Fruit fly (Drosophila melanogaster): ENCODE data around the gene CG17129.
A peak's percentile ranks its signal among the peaks of the same experiment; 100 is the strongest.

CG17129 gene

DNA sequence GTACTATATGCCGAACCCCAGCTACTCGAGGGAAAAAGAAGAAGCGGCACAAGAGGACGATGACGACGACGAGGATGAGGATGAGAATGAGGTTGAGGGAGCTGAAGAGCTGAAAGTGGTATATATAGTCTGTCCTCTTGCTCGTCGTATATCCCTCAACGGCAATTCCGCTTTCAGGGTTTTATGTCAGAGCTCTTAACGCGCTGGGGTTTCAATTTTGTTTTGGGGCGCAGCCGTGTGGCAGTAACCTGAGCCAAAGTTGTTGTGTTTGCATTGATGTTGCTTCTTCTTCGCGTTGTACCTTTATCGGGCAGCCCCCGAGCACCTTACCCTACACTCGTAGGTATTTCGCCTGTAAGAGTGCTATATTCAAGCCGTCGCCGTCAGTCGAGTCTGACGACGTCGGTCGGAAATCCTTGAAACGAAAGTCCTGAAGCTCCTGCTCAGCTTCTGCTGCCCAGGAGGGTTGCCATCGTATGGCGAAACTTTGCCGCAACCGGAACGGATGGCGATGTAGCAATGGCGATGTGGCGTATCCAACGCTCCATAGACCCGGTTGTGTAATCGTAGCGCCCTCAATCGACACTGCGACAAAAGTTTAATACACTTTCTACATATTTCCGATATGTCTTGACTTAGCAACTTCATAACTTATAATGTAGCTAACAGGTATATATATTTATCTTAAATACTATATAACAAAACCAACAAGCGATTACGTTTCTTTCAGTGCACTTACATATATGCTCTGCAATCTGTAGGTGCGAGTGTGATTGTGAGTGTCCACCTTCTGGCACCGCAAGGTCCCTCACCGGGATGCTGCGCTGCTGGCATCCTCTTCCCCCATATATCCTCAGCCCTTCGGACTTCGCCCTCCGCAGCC is 24.8 kb upstream of the CG17129 start (continued):
- no peak for TF ChIP-seq CG17802 (tag; optimal IDR thresholded peaks at IDR 0.05)
- peak; percentile 37 for TF ChIP-seq phol (tag; optimal IDR thresholded peaks at IDR 0.05)
- peak; percentile 6 for TF ChIP-seq nmo (GFP tag; optimal IDR thresholded peaks at IDR 0.05)
- TF ChIP-seq Tbp (GFP tag; optimal IDR thresholded peaks at IDR 0.05): no peak
- peak; percentile 30 for TF ChIP-seq Xbp1 (GFP tag; optimal IDR thresholded peaks at IDR 0.05)
- 0 out of 2 replicates have a peak, but pooled peaks have one; percentile 46 for TF ChIP-seq CG32767 (GFP tag; IDR thresholded peaks at IDR 0.05)
- TF ChIP-seq CG3407 (GFP tag; optimal IDR thresholded peaks at IDR 0.05): peak; percentile 30
- TF ChIP-seq CG6654 (GFP tag; optimal IDR thresholded peaks at IDR 0.05): no peak
- peak; percentile 48 for TF ChIP-seq Drgx (GFP tag; IDR thresholded peaks at IDR 0.05)
- TF ChIP-seq E2f2 (GFP tag; IDR thresholded peaks at IDR 0.05): 0 out of 2 replicates have a peak, but pooled peaks have one; percentile 7
- no peak; the same call in 1 of the 2 replicates for TF ChIP-seq CG14667 (GFP tag; IDR thresholded peaks at IDR 0.05)
- no peak for TF ChIP-seq D (optimal IDR thresholded peaks at IDR 0.05)
- no peak for TF ChIP-seq D (GFP tag; optimal IDR thresholded peaks at IDR 0.05)
- TF ChIP-seq NfI (GFP tag; optimal IDR thresholded peaks at IDR 0.05): no peak
- peak; percentile 61; the same call in 1 of the 3 replicates for TF ChIP-seq ase (GFP tag; IDR thresholded peaks at IDR 0.05)
- TF ChIP-seq CG42726 (GFP tag; IDR thresholded peaks at IDR 0.05; ENCODE audit: partially characterized antibody): no peak
- no peak for TF ChIP-seq Camta (GFP tag; optimal IDR thresholded peaks at IDR 0.05)
- TF ChIP-seq sna (GFP tag; IDR thresholded peaks at IDR 0.05; ENCODE audit: partially characterized antibody): no peak
- TF ChIP-seq ap (GFP tag; IDR thresholded peaks at IDR 0.05): no peak
- TF ChIP-seq CG7839 (tag; optimal IDR thresholded peaks at IDR 0.05): peak; percentile 34
- TF ChIP-seq ro (GFP tag; IDR thresholded peaks at IDR 0.05): no peak
- no peak for TF ChIP-seq kni (GFP tag; optimal IDR thresholded peaks at IDR 0.05)
- no peak for TF ChIP-seq CG6254 (GFP tag; optimal IDR thresholded peaks at IDR 0.05)
- TF ChIP-seq Taf1 (GFP tag; IDR thresholded peaks at IDR 0.05): no peak
- TF ChIP-seq fd96Cb (tag; optimal IDR thresholded peaks at IDR 0.05): peak; percentile 28
- TF ChIP-seq gro (GFP tag; optimal IDR thresholded peaks at IDR 0.05): no peak
- no peak for TF ChIP-seq Ravus (GFP tag; IDR thresholded peaks at IDR 0.05)

DNA sequence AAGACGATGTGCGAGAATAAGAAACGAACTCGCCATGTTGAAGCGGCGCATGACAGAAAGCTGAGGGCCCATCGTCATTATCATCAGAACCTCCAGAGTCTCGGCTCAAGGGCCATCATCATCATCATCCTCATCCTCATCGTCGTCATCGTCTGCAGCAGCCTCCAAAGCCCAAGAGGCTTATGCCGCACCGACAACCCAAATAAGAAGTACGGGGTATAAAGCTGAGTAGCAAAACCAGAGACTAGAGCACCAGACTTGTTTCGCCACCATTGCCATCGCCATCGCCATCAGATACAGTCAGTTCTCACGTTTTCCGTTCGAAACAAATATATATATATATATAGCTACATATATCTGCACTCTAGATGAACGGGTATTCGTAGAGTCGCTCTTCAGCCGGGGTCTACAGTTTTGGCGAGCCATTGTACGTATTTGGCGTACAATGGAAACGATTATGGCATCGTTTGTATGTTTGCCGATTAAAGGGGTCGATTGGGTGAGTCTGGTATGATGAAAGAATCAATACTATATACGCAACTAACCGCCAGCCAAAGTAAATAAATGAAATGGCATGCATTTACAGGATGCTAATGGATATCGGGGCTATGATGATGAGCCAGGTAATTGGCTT is 23.2 kb upstream of the CG17129 start:
- TF ChIP-seq row (GFP tag; IDR thresholded peaks at IDR 0.05) (0 out of 3 replicates have a peak, but pooled peaks have one; percentile 1), Deaf1 (tag; optimal IDR thresholded peaks at IDR 0.05) (peak; percentile 23), sens (GFP tag) (peak; percentile 42), ind (GFP tag; optimal IDR thresholded peaks at IDR 0.05) (no peak), Ptx1 (GFP tag; IDR thresholded peaks at IDR 0.05) (no peak), Fer1 (GFP tag; optimal IDR thresholded peaks at IDR 0.05) (no peak), CG13894 (tag; optimal IDR thresholded peaks at IDR 0.05) (peak; percentile 100), Asciz (GFP tag; optimal IDR thresholded peaks at IDR 0.05) (no peak), dm (GFP tag; optimal IDR thresholded peaks at IDR 0.05) (no peak), rib (GFP tag; IDR thresholded peaks at IDR 0.05) (no peak)
